Worm (Caenorhabditis elegans): Measurements from ENCODE around the gene zig-2.
"Not testable (repeated sequence)": the region's sequence is repeated elsewhere in the genome, so short reads cannot be mapped to it uniquely, and the experiment has no call there.

zig-2 gene

DNA sequence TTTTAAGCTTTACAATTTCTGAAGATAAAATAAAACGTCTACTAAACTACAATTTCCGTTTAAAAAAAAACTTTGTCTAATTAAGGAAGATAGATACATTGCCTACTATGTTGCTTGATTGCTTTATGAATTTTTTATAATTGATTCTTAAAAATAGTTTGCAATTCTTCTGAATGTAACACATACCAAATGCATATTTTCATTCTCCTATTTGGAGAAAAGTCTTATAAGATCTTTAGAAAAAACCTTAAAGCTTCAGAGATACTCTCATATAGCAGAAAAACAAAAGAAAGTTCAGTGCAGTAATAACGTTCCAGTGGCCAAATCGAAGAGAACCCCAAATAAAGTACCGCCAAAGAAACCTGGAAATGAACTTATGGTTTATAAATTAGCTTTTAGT is 34.7 kb downstream of the zig-2 start, which contains the start of gene phf-32:
TSS of gene phf-32 (plus strand) at position 301 of the 400 bp plus-strand sequence.
- TF ChIP-seq F13C5.2 (tag; optimal IDR thresholded peaks at IDR 0.05): no peak

DNA sequence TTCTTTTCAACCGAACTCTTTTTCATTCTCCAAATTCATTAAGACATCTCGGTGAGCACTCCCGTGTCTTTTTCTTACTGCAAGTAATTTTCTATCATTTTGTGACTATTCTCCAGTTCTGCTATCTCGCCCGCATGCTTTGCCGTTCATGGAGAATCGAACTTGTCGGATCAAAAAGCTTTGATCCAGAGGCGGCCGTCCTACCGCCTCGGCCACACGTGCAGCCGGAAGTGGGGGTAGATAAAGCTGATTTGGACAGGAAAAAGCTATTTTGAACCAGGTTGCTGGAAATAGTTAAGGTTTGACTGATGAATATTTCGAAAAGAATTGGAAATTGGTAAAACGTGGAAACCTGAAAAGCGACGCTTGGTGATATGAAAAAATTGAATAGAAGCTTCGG is 37.0 kb downstream of the zig-2 start:
- TF ChIP-seq B0310.2 (tag; optimal IDR thresholded peaks at IDR 0.05): no peak
- TF ChIP-seq scrt-1 (GFP tag; IDR thresholded peaks at IDR 0.05): no peak
- TF ChIP-seq sea-1 (GFP tag; conservative IDR thresholded peaks at IDR 0.05): no peak
- no peak for TF ChIP-seq flt-1 (GFP tag; IDR thresholded peaks at IDR 0.05)
- no peak for TF ChIP-seq hnd-1 (tag; optimal IDR thresholded peaks at IDR 0.05)
- no peak for TF ChIP-seq F13C5.2 (tag; optimal IDR thresholded peaks at IDR 0.05)
- no peak for TF ChIP-seq tra-4 (tag; optimal IDR thresholded peaks at IDR 0.05)
- TF ChIP-seq hmg-4 (GFP tag; optimal IDR thresholded peaks at IDR 0.05): no peak
- no peak for TF ChIP-seq ceh-36 (tag; optimal IDR thresholded peaks at IDR 0.05)
- no peak for TF ChIP-seq pes-1 (GFP tag; IDR thresholded peaks at IDR 0.05)
- TF ChIP-seq aly-1 (tag; optimal IDR thresholded peaks at IDR 0.05): no peak
- TF ChIP-seq ets-7 (tag; optimal IDR thresholded peaks at IDR 0.05): no peak
- no peak for TF ChIP-seq hmbx-1 (tag; optimal IDR thresholded peaks at IDR 0.05)
- no peak for TF ChIP-seq tbx-11 (GFP tag; IDR thresholded peaks at IDR 0.05)
- TF ChIP-seq ama-1 (optimal IDR thresholded peaks at IDR 0.05): no peak
- TF ChIP-seq ceh-13 (GFP tag; optimal IDR thresholded peaks at IDR 0.05): no peak

DNA sequence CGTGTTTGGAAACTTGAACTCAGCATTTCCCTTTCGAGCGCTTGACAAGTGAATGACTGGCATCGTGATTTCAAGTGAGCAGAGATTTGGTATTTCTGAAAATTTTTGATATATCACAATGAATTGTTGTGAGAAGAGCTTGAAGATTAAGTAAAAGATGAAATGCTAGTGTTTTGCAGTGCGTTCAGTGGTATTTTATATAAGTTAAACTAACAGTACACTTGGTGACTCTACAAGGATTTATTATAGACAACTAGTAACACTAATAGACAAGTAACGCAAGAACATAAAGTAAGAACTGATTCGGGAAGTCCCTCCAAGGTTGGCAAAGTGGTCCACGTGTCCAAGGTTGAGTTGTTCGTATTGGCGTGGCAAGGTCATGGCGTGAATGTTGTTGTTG is 38.5 kb downstream of the zig-2 start, which contains the start of gene dot-1.3:
TSS of gene dot-1.3 (minus strand) at position 101 of the 400 bp plus-strand sequence.
- TF ChIP-seq ceh-36 (tag; optimal IDR thresholded peaks at IDR 0.05); hnd-1 (tag; optimal IDR thresholded peaks at IDR 0.05); ceh-13 (GFP tag; optimal IDR thresholded peaks at IDR 0.05): not testable (repeated sequence)

DNA sequence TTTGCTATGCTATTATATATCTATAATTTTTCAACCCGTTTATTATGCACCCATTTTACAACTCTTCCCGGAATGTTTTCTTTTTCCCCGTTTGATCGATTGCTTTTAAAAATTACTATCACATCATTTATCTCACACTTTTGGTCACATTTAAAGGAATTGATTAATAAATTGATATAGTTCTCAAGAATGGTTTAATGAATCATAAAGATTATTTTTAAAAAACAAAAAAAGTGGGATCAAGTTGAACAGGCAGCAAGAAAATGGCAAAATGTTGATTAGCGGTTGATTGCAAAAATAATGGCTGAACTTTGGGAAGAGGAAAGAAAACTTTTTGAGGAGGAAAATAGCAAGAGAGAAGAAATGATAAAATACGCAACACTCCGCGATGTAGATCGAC is 41.4 kb downstream of the zig-2 start, which contains the start of gene W06D11.5:
TSS of gene W06D11.5 (plus strand) at position 301 of the 400 bp plus-strand sequence.
- TF ChIP-seq pes-1 (GFP tag; IDR thresholded peaks at IDR 0.05) (no peak), ceh-36 (tag; optimal IDR thresholded peaks at IDR 0.05) (no peak), hmg-4 (GFP tag; optimal IDR thresholded peaks at IDR 0.05) (no peak), tra-4 (tag; optimal IDR thresholded peaks at IDR 0.05) (no peak)

DNA sequence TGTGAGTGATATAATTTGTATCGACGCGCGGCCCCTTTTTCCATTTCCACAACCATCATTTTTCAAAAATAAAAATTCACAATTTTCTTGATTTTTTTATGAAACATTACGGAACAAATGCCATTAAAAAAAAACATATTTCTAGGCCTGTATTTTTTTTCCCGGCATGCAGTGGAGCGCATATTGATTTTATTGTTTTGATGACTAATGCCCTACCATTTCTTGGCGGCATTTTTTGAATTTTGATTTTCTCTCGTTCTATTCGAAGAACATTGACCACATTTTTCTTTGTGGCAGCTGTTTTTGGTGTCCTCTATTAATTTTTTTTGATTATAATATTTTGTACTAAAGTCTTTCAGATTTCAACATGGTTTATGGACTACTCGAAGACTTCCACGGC is 42.9 kb downstream of the zig-2 start, which contains the start of gene W06D11.3:
TSS of gene W06D11.3 (plus strand) at position 360 of the 400 bp plus-strand sequence.
- TF ChIP-seq scrt-1 (GFP tag; IDR thresholded peaks at IDR 0.05) (no peak), B0310.2 (tag; optimal IDR thresholded peaks at IDR 0.05) (no peak), pes-1 (GFP tag; IDR thresholded peaks at IDR 0.05) (no peak), sea-1 (GFP tag; conservative IDR thresholded peaks at IDR 0.05) (no peak), tra-4 (tag; optimal IDR thresholded peaks at IDR 0.05) (no peak), aly-1 (tag; optimal IDR thresholded peaks at IDR 0.05) (no peak)

DNA sequence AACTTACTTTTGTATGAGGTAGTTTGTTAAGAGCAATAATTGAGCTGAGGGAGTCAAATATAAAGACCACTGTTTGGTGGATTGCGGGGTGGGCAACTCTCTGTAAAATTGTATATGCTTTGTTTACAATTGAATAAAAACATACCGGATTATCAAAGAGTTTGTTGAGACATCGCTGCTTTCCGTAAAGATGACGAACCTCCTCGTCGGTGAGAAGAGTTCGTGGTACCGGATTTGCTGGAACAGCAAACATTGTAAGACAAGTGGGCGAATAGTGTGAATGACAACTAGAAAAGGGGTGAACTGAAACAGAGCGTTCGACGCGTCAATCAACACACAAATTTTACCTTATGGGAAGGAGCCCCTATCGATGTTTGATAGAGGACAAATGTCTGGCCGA is 44.8 kb downstream of the zig-2 start, which contains the start of gene W06D11.2:
TSS of gene W06D11.2 (minus strand) at position 339 of the 400 bp plus-strand sequence.
- TF ChIP-seq flt-1 (GFP tag; IDR thresholded peaks at IDR 0.05) (no peak), ceh-13 (GFP tag; optimal IDR thresholded peaks at IDR 0.05) (no peak), hnd-1 (tag; optimal IDR thresholded peaks at IDR 0.05) (no peak), ceh-36 (tag; optimal IDR thresholded peaks at IDR 0.05) (no peak), pes-1 (GFP tag; IDR thresholded peaks at IDR 0.05) (no peak), tra-4 (tag; optimal IDR thresholded peaks at IDR 0.05) (no peak), ama-1 (optimal IDR thresholded peaks at IDR 0.05) (no peak), sea-1 (GFP tag; conservative IDR thresholded peaks at IDR 0.05) (no peak), F13C5.2 (tag; optimal IDR thresholded peaks at IDR 0.05) (no peak), B0310.2 (tag; optimal IDR thresholded peaks at IDR 0.05) (no peak), tbx-37 (GFP tag; conservative IDR thresholded peaks at IDR 0.05) (no peak), hmg-4 (GFP tag; optimal IDR thresholded peaks at IDR 0.05) (no peak), tbx-11 (GFP tag; IDR thresholded peaks at IDR 0.05) (no peak), scrt-1 (GFP tag; IDR thresholded peaks at IDR 0.05) (no peak), aly-1 (tag; optimal IDR thresholded peaks at IDR 0.05) (no peak), ets-7 (tag; optimal IDR thresholded peaks at IDR 0.05) (no peak)

DNA sequence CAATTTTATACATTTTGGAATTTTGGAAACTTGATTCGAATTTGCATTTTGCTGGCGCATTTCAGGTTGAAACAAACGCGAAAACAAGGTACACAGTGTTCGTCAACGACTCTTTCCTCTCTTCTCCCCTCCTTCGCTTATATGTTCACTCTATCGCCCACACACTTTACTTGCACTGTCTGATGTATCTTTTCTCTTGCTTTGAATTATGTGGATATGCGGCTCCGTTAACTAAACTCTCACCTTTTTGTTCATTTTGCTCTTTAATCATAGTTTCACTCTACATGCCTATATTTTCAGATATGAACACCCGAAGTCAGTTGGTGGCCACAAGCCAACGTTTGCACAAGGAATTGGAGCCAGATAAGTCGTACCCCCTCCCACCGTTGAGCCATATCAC is 47.0 kb downstream of the zig-2 start, which contains the start of gene W06D11.1:
TSS of gene W06D11.1 (plus strand) at position 301 of the 400 bp plus-strand sequence.
- TF ChIP-seq scrt-1 (GFP tag; IDR thresholded peaks at IDR 0.05) (no peak), sea-1 (GFP tag; conservative IDR thresholded peaks at IDR 0.05) (no peak)

DNA sequence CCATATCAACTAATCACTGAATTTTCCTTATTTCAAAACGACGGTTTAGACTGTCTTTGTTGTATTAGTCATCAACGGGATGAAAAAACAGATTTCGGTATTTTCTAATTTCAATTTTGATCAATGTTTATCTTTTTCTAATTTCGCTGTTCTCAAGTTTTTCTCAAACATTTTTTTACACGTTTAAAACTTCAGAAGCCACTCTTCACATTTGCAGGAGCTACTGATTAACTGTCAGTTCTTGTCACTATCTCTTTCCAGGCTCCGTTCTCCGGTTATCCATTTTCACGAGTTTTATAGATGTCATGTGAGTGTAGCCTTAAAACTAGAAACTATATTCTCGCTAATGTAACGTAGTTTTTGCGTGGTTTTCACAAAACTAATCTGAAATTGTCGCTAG is 50.7 kb downstream of the zig-2 start, which contains the start of gene C04B4.4:
TSS of gene C04B4.4 (plus strand) at position 301 of the 400 bp plus-strand sequence.
- TF ChIP-seq hmbx-1 (tag; optimal IDR thresholded peaks at IDR 0.05) (no peak), F13C5.2 (tag; optimal IDR thresholded peaks at IDR 0.05) (no peak), B0310.2 (tag; optimal IDR thresholded peaks at IDR 0.05) (no peak), scrt-1 (GFP tag; IDR thresholded peaks at IDR 0.05) (no peak), hmg-4 (GFP tag; optimal IDR thresholded peaks at IDR 0.05) (no peak), tra-4 (tag; optimal IDR thresholded peaks at IDR 0.05) (no peak), flt-1 (GFP tag; IDR thresholded peaks at IDR 0.05) (no peak), hnd-1 (tag; optimal IDR thresholded peaks at IDR 0.05) (no peak), tbx-37 (GFP tag; conservative IDR thresholded peaks at IDR 0.05) (no peak), ets-7 (tag; optimal IDR thresholded peaks at IDR 0.05) (no peak), ceh-36 (tag; optimal IDR thresholded peaks at IDR 0.05) (no peak)

Measured in whole organism, early embryonic.